Worm (Caenorhabditis elegans) whole organism, young adult: ENCODE data around the gene ZK488.6.

ENCODE experiments used
- F49E8.2 ChIP-seq: sonication (generic microtip); optimal IDR thresholded peaks from 3 replicates; lab custom pipeline; 2017; ENCODE audit warnings: missing genetic modification characterization, mild to moderate bottlenecking, missing compliant biosample characterization, antibody characterized with exemption, moderate library complexity; ENCODE audit not compliant: insufficient read depth
- F52B5.7 ChIP-seq: sonication (generic microtip); optimal IDR thresholded peaks from 2 replicates; lab custom pipeline; 2016; ENCODE audit warnings: mild to moderate bottlenecking, missing genetic modification characterization, missing compliant biosample characterization
- F55B11.4 ChIP-seq: sonication (generic microtip); optimal IDR thresholded peaks from 2 replicates; lab custom pipeline; 2016; ENCODE audit warnings: missing compliant biosample characterization, missing genetic modification characterization, borderline replicate concordance; ENCODE audit not compliant: insufficient read depth
- ceh-27 ChIP-seq: fragments of 200-800 bp; sonication (Bioruptor generic); optimal IDR thresholded peaks from 2 replicates; lab custom pipeline; 2018; ENCODE audit warnings: mild to moderate bottlenecking, missing genetic modification characterization, moderate library complexity, missing compliant biosample characterization
- dpl-1 ChIP-seq: fragments of 150-350 bp; optimal IDR thresholded peaks from 2 replicates; lab custom pipeline; 2014; ENCODE audit warnings: missing biosample characterization, missing genetic modification reagents, missing genetic modification characterization
- hsf-1 ChIP-seq: fragments of 200-800 bp; sonication (Bioruptor generic); IDR thresholded peaks from 2 replicates; pipeline ENCODE4 v1.3.6; 2022; ENCODE audit warnings: missing genetic modification reagents, missing genetic modification characterization, missing compliant biosample characterization
- lir-1 ChIP-seq: fragments of 200-800 bp; sonication (Bioruptor generic); conservative IDR thresholded peaks from 2 replicates; pipeline ENCODE4 v1.3.6; 2022; ENCODE audit warnings: missing genetic modification reagents, missing genetic modification characterization, missing compliant biosample characterization
- mxl-1 ChIP-seq: sonication (generic microtip); optimal IDR thresholded peaks from 2 replicates; lab custom pipeline; 2016; ENCODE audit warnings: missing genetic modification characterization, missing compliant biosample characterization
- nfya-2 ChIP-seq: fragments of 200-800 bp; sonication (Bioruptor generic); IDR thresholded peaks from 2 replicates; pipeline ENCODE4 v1.3.6; 2022; ENCODE audit warnings: missing genetic modification reagents, missing genetic modification characterization, missing compliant biosample characterization
- rpc-1 ChIP-seq, 2 experiments: fragments of 150-350 bp in 1 of 2; sonication (generic microtip) in 1 of 2; optimal IDR thresholded peaks; 2 replicates each; lab custom pipeline; 2014 to 2018; ENCODE audit warnings: missing biosample characterization in 1 of 2, missing genetic modification characterization in 1 of 2, missing genetic modification reagents in 1 of 2, missing genotype in 1 of 2

DNA sequence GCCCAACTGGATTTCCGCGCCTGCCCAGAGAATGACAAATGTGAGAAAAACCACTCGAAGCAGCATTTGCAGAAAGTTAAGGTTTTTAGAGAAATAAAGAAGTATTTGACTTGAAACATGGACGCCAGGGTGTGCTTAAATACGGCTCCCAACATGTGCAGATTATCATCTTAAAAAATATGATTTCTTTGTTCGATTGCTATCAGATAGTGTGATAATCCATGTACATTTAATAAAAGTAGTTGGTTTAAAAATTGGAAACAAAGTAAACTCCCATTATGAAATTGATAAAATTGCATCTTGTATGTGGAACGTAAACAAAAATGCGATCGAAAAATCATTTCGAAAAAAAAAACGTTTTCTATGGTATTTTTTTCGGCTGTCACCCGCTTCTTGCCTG lies 37.3 kb downstream of the ZK488.6 start, which contains the start of gene F48G7.8:
- TF ChIP-seq F52B5.7 (no peak), hsf-1 (no peak), dpl-1 (GFP tag; lab: Kevin White, UChicago) (no peak), mxl-1 (no peak), ceh-27 (GFP tag; lab: Kevin White, UChicago) (no peak), lir-1 (GFP tag; lab: Robert Waterston, UW) (no peak), F49E8.2 (tag; lab: Kevin White, UChicago) (no peak), nfya-2 (GFP tag; lab: Robert Waterston, UW) (no peak), rpc-1 (optimal IDR thresholded peaks at IDR 0.05; lab: Kevin White, UChicago) (no peak), rpc-1 (tag; optimal IDR thresholded peaks at IDR 0.05; lab: Kevin White, UChicago) (no peak), F55B11.4 (no peak)
